Fruit fly (Drosophila melanogaster) whole organism, wandering third instar larva: ENCODE measurements around the gene CG10864.

Experiments used
- Abd-B ChIP-seq: fragments of >200 bp; optimal IDR thresholded peaks from 2 replicates; lab custom pipeline; 2017; ENCODE audit warnings: missing biosample characterization, missing genetic modification characterization
- CG32264 ChIP-seq: fragments of 200-800 bp; sonication (Bioruptor generic); optimal IDR thresholded peaks from 2 replicates; lab custom pipeline; 2016; ENCODE audit warnings: missing biosample characterization, missing genetic modification characterization
- CG9705 ChIP-seq: fragments of 200-800 bp; sonication (Bioruptor generic); optimal IDR thresholded peaks from 2 replicates; lab custom pipeline; 2018; ENCODE audit warnings: missing biosample characterization, mild to moderate bottlenecking, missing genetic modification characterization
- CrebA ChIP-seq: fragments of 200-800 bp; sonication (Bioruptor generic); optimal IDR thresholded peaks from 2 replicates; lab custom pipeline; 2016; ENCODE audit warnings: missing biosample characterization, mild to moderate bottlenecking, missing genetic modification characterization, borderline replicate concordance
- Dfd ChIP-seq: fragments of >200 bp; optimal IDR thresholded peaks from 2 replicates; lab custom pipeline; 2017; ENCODE audit warnings: missing biosample characterization, missing genetic modification characterization
- Dif ChIP-seq: fragments of 200-275, 200-300 bp; sonication (Bioruptor generic); optimal IDR thresholded peaks from 2 replicates; lab custom pipeline; 2018; ENCODE audit warnings: missing biosample characterization, missing genetic modification characterization; ENCODE audit not compliant: partially characterized antibody
- GATAd ChIP-seq: sonication (Bioruptor generic); optimal IDR thresholded peaks from 2 replicates; lab custom pipeline; 2016; ENCODE audit warnings: missing biosample characterization, missing genetic modification characterization
- HLH106 ChIP-seq: fragments of 200-800 bp; optimal IDR thresholded peaks from 3 replicates; lab custom pipeline; 2019; ENCODE audit warnings: missing biosample characterization, mild to moderate bottlenecking, missing genetic modification characterization, moderate library complexity
- Hnf4 ChIP-seq: fragments of 200-800 bp; sonication (Bioruptor generic); optimal IDR thresholded peaks from 2 replicates; lab custom pipeline; 2016; ENCODE audit warnings: missing biosample characterization, mild to moderate bottlenecking, missing genetic modification characterization
- Hr78 ChIP-seq: fragments of >200 bp; optimal IDR thresholded peaks from 2 replicates; lab custom pipeline; 2017; ENCODE audit warnings: missing biosample characterization, missing genetic modification characterization
- Hr83 ChIP-seq: fragments of 200-300 bp; sonication (Bioruptor generic); optimal IDR thresholded peaks from 2 replicates; lab custom pipeline; 2016; ENCODE audit warnings: missing biosample characterization, mild to moderate bottlenecking, missing genetic modification characterization, moderate library complexity; ENCODE audit not compliant: poor library complexity, severe bottlenecking
- Jra ChIP-seq: sonication (Bioruptor generic); optimal IDR thresholded peaks from 2 replicates; lab custom pipeline; 2016; ENCODE audit warnings: missing biosample characterization, missing genetic modification characterization
- Mio ChIP-seq: sonication (Bioruptor generic); optimal IDR thresholded peaks from 2 replicates; lab custom pipeline; 2016; ENCODE audit warnings: missing biosample characterization, missing genetic modification characterization
- Myc ChIP-seq: fragments of >200 bp; optimal IDR thresholded peaks from 2 replicates; lab custom pipeline; 2017
- N ChIP-seq: fragments of >200 bp; optimal IDR thresholded peaks from 2 replicates; lab custom pipeline; 2018; ENCODE audit warnings: missing biosample characterization, missing external identifiers, missing genetic modification characterization
- OdsH ChIP-seq: fragments of 200-800 bp; sonication (Bioruptor generic); optimal IDR thresholded peaks from 2 replicates; lab custom pipeline; 2016; ENCODE audit warnings: missing biosample characterization, mild to moderate bottlenecking, missing genetic modification characterization
- Rel ChIP-seq, 2 experiments: fragments of 200-800 bp; sonication (Bioruptor generic) in 1 of 2; optimal IDR thresholded peaks; 2 replicates in 1 of 2; 3 replicates in 1 of 2; lab custom pipeline; 2016 to 2019; ENCODE audit warnings: mild to moderate bottlenecking in 2 of 2, missing biosample characterization in 2 of 2, missing genetic modification characterization in 2 of 2, moderate library complexity in 1 of 2
- Sp1 ChIP-seq: fragments of 200-800 bp; sonication (Bioruptor generic); optimal IDR thresholded peaks from 3 replicates; lab custom pipeline; 2019; ENCODE audit warnings: missing biosample characterization, mild to moderate bottlenecking, missing genetic modification characterization, moderate library complexity
- Vsx2 ChIP-seq: fragments of 200-300, 225-300 bp; sonication (Bioruptor generic); optimal IDR thresholded peaks from 2 replicates; lab custom pipeline; 2018; ENCODE audit warnings: missing biosample characterization, missing genetic modification characterization; ENCODE audit not compliant: partially characterized antibody
- br ChIP-seq: fragments of 200-800 bp; sonication (Bioruptor generic); optimal IDR thresholded peaks from 2 replicates; lab custom pipeline; 2016; ENCODE audit warnings: missing biosample characterization, missing genetic modification characterization
- brk ChIP-seq: fragments of 200-800 bp; sonication (Bioruptor generic); optimal IDR thresholded peaks from 2 replicates; lab custom pipeline; 2016; ENCODE audit warnings: missing biosample characterization, mild to moderate bottlenecking, missing genetic modification characterization
- dl ChIP-seq, 2 experiments: fragments of 175-275, 200-275 bp in 1 of 2; fragments of 200-275 bp in 1 of 2; sonication (Bioruptor generic); optimal IDR thresholded peaks; lab custom pipeline; 2018; ENCODE audit warnings: mild to moderate bottlenecking in 2 of 2, missing biosample characterization in 2 of 2, missing genetic modification characterization in 2 of 2, moderate library complexity in 2 of 2; ENCODE audit not compliant: partially characterized antibody in 2 of 2, insufficient read depth in 1 of 2
- dmrt93B ChIP-seq: fragments of 200-800 bp; sonication (Bioruptor generic); optimal IDR thresholded peaks from 2 replicates; lab custom pipeline; 2018; ENCODE audit warnings: missing biosample characterization, mild to moderate bottlenecking, missing genetic modification characterization
- dsf ChIP-seq: sonication (Bioruptor generic); optimal IDR thresholded peaks from 2 replicates; lab custom pipeline; 2016; ENCODE audit warnings: missing biosample characterization, missing genetic modification characterization, borderline replicate concordance
- ey ChIP-seq: fragments of 200-800 bp; sonication (Bioruptor generic); optimal IDR thresholded peaks from 2 replicates; lab custom pipeline; 2016; ENCODE audit warnings: missing biosample characterization, missing genetic modification characterization
- foxo ChIP-seq, 2 experiments: fragments of 200-800 bp; sonication (Bioruptor generic); optimal IDR thresholded peaks; 2 replicates in 1 of 2; 3 replicates in 1 of 2; lab custom pipeline; 2016 to 2017; ENCODE audit warnings: missing biosample characterization in 2 of 2, missing genetic modification characterization in 2 of 2
- fru ChIP-seq: fragments of 200-800 bp; sonication (Bioruptor generic); optimal IDR thresholded peaks from 3 replicates; lab custom pipeline; 2016; ENCODE audit warnings: missing biosample characterization, mild to moderate bottlenecking, missing genetic modification characterization
- h ChIP-seq: fragments of 200-800 bp; sonication (Bioruptor generic); optimal IDR thresholded peaks from 3 replicates; lab custom pipeline; 2016; ENCODE audit warnings: missing biosample characterization, mild to moderate bottlenecking, missing genetic modification characterization
- jim ChIP-seq: fragments of 175-275, 200-325 bp; sonication (Bioruptor generic); optimal IDR thresholded peaks from 2 replicates; lab custom pipeline; 2016; ENCODE audit warnings: missing biosample characterization, mild to moderate bottlenecking, missing genetic modification characterization
- lola ChIP-seq: fragments of >200 bp; optimal IDR thresholded peaks from 2 replicates; lab custom pipeline; 2017; ENCODE audit warnings: missing biosample characterization, missing genetic modification characterization
- pan ChIP-seq: fragments of >200 bp; optimal IDR thresholded peaks from 2 replicates; lab custom pipeline; 2017
- psq ChIP-seq: fragments of 200-800 bp; sonication (Bioruptor generic); optimal IDR thresholded peaks from 3 replicates; lab custom pipeline; 2017; ENCODE audit warnings: missing biosample characterization, mild to moderate bottlenecking, missing genetic modification characterization, moderate library complexity
- rgr ChIP-seq: fragments of 200-800 bp; sonication (Bioruptor generic); optimal IDR thresholded peaks from 3 replicates; lab custom pipeline; 2016; ENCODE audit warnings: missing biosample characterization, mild to moderate bottlenecking, missing genetic modification characterization
- sage ChIP-seq: fragments of 200-800 bp; sonication (Bioruptor generic); optimal IDR thresholded peaks from 2 replicates; lab custom pipeline; 2016; ENCODE audit warnings: missing biosample characterization, mild to moderate bottlenecking, missing genetic modification characterization
- sv ChIP-seq: fragments of 200-800 bp; sonication (Bioruptor generic); optimal IDR thresholded peaks from 3 replicates; lab custom pipeline; 2016; ENCODE audit warnings: missing biosample characterization, missing genetic modification characterization
- tai ChIP-seq: sonication (Bioruptor generic); optimal IDR thresholded peaks from 2 replicates; lab custom pipeline; 2016; ENCODE audit warnings: missing biosample characterization, missing genetic modification characterization
- usp ChIP-seq: fragments of >200 bp; optimal IDR thresholded peaks from 2 replicates; lab custom pipeline; 2017; ENCODE audit warnings: missing biosample characterization, missing genetic modification characterization
- woc ChIP-seq: sonication (Bioruptor generic); optimal IDR thresholded peaks from 2 replicates; lab custom pipeline; 2016; ENCODE audit warnings: missing biosample characterization, mild to moderate bottlenecking, missing genetic modification characterization

Gene CG10864

DNA sequence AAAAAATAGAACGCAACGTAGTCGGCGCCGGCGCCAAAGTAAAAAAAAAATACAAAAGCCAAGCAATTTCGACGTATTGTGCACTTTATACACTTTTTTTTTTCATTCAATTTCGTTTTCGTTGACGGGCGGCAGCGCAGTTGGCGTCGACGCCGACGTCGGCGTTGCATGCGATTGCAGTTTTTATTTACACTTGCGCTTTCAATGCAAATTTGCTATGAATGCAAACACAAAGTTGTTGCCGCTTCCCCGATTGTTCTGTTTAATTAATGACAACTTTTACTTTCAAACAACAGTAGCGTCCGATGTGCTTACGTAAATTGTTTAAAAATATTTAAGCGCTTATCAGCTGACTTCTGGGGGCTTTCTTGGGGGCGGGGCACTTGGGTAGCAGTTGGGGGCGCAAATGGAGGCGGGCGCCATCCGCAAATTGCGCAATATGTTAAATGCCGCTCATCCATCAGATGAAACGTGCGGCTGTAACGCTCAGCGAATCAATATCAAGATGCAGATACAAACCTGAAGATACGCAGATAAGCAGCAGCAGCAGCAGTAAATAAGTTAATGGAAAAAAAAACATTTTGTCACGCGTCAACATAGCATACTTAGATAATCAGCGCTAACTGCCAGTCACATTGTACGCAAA, 26.9 kb upstream of the CG10864 start:
- TF ChIP-seq Hr78 (GFP tag; lab: Kevin White, UChicago), result no peak
- no peak for TF ChIP-seq Mio
- TF ChIP-seq CrebA, result no peak
- no peak for TF ChIP-seq sage
- no peak for TF ChIP-seq sv (GFP tag; lab: Kevin White, UChicago)
- no peak for TF ChIP-seq Myc (lab: Kevin White, UChicago)
- TF ChIP-seq CG32264, result no peak
- no peak for TF ChIP-seq pan (lab: Kevin White, UChicago)
- TF ChIP-seq ey (GFP tag; lab: Kevin White, UChicago), result no peak
- TF ChIP-seq Vsx2 (GFP tag; lab: Kevin White, UChicago), result no peak
- TF ChIP-seq woc (GFP tag; lab: Kevin White, UChicago), result no peak

DNA sequence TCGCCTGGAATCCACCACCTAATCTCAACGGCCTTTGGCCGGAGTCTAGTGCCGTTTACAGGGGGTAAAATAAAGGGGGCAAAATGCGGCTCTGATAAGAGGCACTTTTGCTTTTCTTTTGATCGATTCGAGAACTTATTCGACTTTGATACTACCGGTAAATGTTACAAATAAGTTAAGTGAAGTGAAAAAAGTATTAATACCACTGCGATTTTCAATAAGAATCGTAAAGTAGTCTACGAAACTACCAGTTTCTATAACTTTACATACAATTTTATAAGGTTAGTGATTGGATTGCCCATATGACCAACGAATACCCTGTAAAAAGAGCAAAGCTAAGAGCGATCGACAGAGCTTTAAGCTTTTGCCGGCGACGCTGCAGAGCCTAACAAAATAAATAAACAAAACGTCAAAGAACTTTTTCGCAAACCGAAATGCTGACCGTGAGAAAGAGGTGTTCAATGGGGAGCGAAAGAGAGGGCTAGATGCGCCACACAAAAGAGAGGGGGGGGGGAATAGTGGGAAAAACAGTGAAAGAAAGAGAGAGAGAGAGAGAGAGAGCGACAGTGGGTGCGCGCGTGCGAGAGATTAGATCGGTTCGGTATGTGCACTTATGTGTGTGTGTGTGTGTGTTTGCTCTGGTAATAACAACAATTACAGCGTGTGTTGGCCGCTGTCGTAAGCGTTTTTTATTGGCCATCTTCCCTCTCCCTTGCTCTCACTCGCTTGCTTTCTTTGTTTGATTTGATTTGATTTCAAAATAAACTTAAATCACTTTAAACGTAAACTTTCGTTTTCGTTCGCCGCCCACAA, 25.3 kb upstream of the CG10864 start:
- peak; percentile 64 for TF ChIP-seq psq
- no peak for TF ChIP-seq Hr78 (GFP tag; lab: Kevin White, UChicago)
- TF ChIP-seq CG32264, result peak; percentile 43
- no peak for TF ChIP-seq Dfd (GFP tag; lab: Kevin White, UChicago)
- no peak for TF ChIP-seq dsf (GFP tag; lab: Kevin White, UChicago)
- no peak for TF ChIP-seq CrebA
- no peak for TF ChIP-seq jim
- TF ChIP-seq HLH106 (tag; lab: Kevin White, UChicago), result peak; percentile 49
- peak in 1 of 2 experiments; percentile 86 for TF ChIP-seq foxo (GFP tag; optimal IDR thresholded peaks at IDR 0.05; lab: Kevin White, UChicago)
- TF ChIP-seq tai (GFP tag; lab: Kevin White, UChicago), result peak; percentile 48
- peak; percentile 54 for TF ChIP-seq woc (GFP tag; lab: Kevin White, UChicago)
- TF ChIP-seq Mio, result peak; percentile 10
- TF ChIP-seq Hr83 (GFP tag; lab: Kevin White, UChicago), result no peak
- TF ChIP-seq fru (GFP tag; lab: Kevin White, UChicago), result peak; percentile 81
- TF ChIP-seq pan (lab: Kevin White, UChicago), result no peak
- TF ChIP-seq ey (GFP tag; lab: Kevin White, UChicago), result peak; percentile 83
- peak; percentile 58 for TF ChIP-seq brk
- TF ChIP-seq Myc (lab: Kevin White, UChicago), result no peak
- no peak for TF ChIP-seq CG9705 (GFP tag; lab: Kevin White, UChicago)
- peak; percentile 89 for TF ChIP-seq Hnf4 (GFP tag; lab: Kevin White, UChicago)
- peak; percentile 84 for TF ChIP-seq rgr
- peak; percentile 76 for TF ChIP-seq br (GFP tag; lab: Kevin White, UChicago)
- TF ChIP-seq sage, result peak; percentile 55
- peak; percentile 78 for TF ChIP-seq OdsH (GFP tag; lab: Kevin White, UChicago)
- TF ChIP-seq Dif (GFP tag; lab: Kevin White, UChicago), result no peak
- peak; percentile 4 for TF ChIP-seq Rel (GFP tag; optimal IDR thresholded peaks at IDR 0.05; lab: Kevin White, UChicago)
- peak; percentile 53 for TF ChIP-seq Rel (tag; optimal IDR thresholded peaks at IDR 0.05; lab: Kevin White, UChicago)
- peak; percentile 8 for TF ChIP-seq lola (GFP tag; lab: Kevin White, UChicago)
- no peak for TF ChIP-seq usp (GFP tag; lab: Kevin White, UChicago)
- peak; percentile 23 for TF ChIP-seq Sp1
- peak; percentile 40 for TF ChIP-seq dmrt93B (GFP tag; lab: Kevin White, UChicago)
- no peak for TF ChIP-seq dl (GFP tag; optimal IDR thresholded peaks at IDR 0.05; lab: Kevin White, UChicago; ENCODE audit: insufficient read depth in 1 of 2, partially characterized antibody in 2 of 2)
- no peak for TF ChIP-seq GATAd
- no peak for TF ChIP-seq Jra (GFP tag; lab: Kevin White, UChicago)
- TF ChIP-seq Vsx2 (GFP tag; lab: Kevin White, UChicago), result no peak
- TF ChIP-seq N, result no peak
- no peak for TF ChIP-seq Abd-B (GFP tag; lab: Kevin White, UChicago)
- peak; percentile 2 for TF ChIP-seq sv (GFP tag; lab: Kevin White, UChicago)
- TF ChIP-seq h, result peak; percentile 85
